Worm (Caenorhabditis elegans): ENCODE measurements around the gene gmap-3.
A peak's percentile ranks its signal among the peaks of the same experiment; 100 is the strongest.

Gene gmap-3

ce11 chrX:12907502-12907901 is 33.3 kb downstream of the gmap-3 start, which contains the start of gene pqn-18:
Gene pqn-18 (plus strand): TSS chrX:12907832.
- no peak for TF ChIP-seq R02D3.7 (tag; optimal IDR thresholded peaks at IDR 0.05)
- peak; percentile 15 for TF ChIP-seq pha-4 (tag; optimal IDR thresholded peaks at IDR 0.05)

- TF ChIP-seq lin-39 (tag; optimal IDR thresholded peaks at IDR 0.05) (peak; percentile 27), ceh-28 (tag; optimal IDR thresholded peaks at IDR 0.05) (no peak), snpc-4 (tag; optimal IDR thresholded peaks at IDR 0.05) (no peak), ceh-16 (tag; optimal IDR thresholded peaks at IDR 0.05) (no peak), nhr-23 (tag; optimal IDR thresholded peaks at IDR 0.05) (peak; percentile 21), unc-39 (tag; optimal IDR thresholded peaks at IDR 0.05) (no peak), pha-4 (tag; optimal IDR thresholded peaks at IDR 0.05) (no peak), nfya-1 (tag; optimal IDR thresholded peaks at IDR 0.05; ENCODE audit: insufficient read depth) (peak; percentile 42), nhr-43 (tag; optimal IDR thresholded peaks at IDR 0.05; ENCODE audit: poor library complexity, severe bottlenecking) (peak; percentile 6), ztf-4 (tag; optimal IDR thresholded peaks at IDR 0.05) (no peak), ama-1 (optimal IDR thresholded peaks at IDR 0.05) (no peak), elt-1 (tag; optimal IDR thresholded peaks at IDR 0.05) (no peak), lin-15B (tag; optimal IDR thresholded peaks at IDR 0.05) (no peak), elt-3 (tag; optimal IDR thresholded peaks at IDR 0.05) (no peak), hmg-11 (tag; optimal IDR thresholded peaks at IDR 0.05) (peak; percentile 1), jun-1 (tag; optimal IDR thresholded peaks at IDR 0.05) (no peak)
Measured at ce11 chrX:12903810-12904209, 36.9 kb downstream of the gmap-3 start.

DNA sequence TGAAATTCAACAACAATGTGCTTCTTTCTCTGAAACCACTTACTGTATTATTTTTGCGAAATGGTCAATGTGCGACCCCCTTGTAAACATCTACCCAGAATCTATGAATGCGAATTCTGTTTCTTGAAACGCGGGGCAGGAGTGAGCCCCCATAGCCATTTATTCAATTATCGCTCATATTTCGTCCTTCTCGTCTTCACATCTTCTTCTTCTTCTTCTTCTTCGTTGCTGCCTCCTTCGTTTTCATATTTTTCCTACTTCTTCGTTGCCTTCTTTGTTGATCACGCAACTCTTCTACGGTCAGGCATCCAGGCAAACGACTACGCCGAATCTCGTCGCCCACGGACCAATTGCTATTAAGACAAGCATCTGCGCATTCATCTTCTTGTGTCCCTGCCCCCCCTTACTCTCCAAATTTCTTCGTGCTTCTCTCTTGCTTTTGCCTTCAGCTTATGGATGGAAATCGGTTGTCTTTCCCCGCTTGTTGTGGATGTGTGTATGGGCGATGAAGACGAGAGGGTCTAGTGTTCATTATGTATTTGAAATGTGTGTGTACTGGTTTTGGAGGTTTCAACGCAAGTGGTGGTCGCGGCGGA is 38.6 kb downstream of the gmap-3 start:
- TF ChIP-seq ceh-82 (tag; optimal IDR thresholded peaks at IDR 0.05) (no peak), snpc-4 (tag; optimal IDR thresholded peaks at IDR 0.05) (no peak), egl-27 (tag; optimal IDR thresholded peaks at IDR 0.05) (no peak), aly-2 (tag; optimal IDR thresholded peaks at IDR 0.05) (no peak), nhr-25 (tag; optimal IDR thresholded peaks at IDR 0.05) (no peak), sea-2 (GFP tag; optimal IDR thresholded peaks at IDR 0.05) (no peak), unc-62 (GFP tag; optimal IDR thresholded peaks at IDR 0.05) (no peak), nfya-1 (tag; optimal IDR thresholded peaks at IDR 0.05; ENCODE audit: insufficient read depth) (peak; percentile 15), nhr-11 (tag; optimal IDR thresholded peaks at IDR 0.05) (no peak), nhr-237 (tag; optimal IDR thresholded peaks at IDR 0.05) (no peak), ama-1 (optimal IDR thresholded peaks at IDR 0.05) (no peak), nhr-76 (tag; optimal IDR thresholded peaks at IDR 0.05) (no peak), lin-39 (tag; optimal IDR thresholded peaks at IDR 0.05) (peak; percentile 85), nhr-77 (tag; optimal IDR thresholded peaks at IDR 0.05) (no peak), elt-3 (tag; optimal IDR thresholded peaks at IDR 0.05) (no peak), lin-15B (tag; optimal IDR thresholded peaks at IDR 0.05) (no peak)

ce11 chrX:12899140-12899888 is 41.4 kb downstream of the gmap-3 start:
- no peak for TF ChIP-seq egl-27 (tag; optimal IDR thresholded peaks at IDR 0.05)
- no peak for TF ChIP-seq ZK546.5 (tag; optimal IDR thresholded peaks at IDR 0.05)
- peak; percentile 15 for TF ChIP-seq nhr-23 (tag; optimal IDR thresholded peaks at IDR 0.05)
- peak; percentile 18 for TF ChIP-seq nfya-1 (tag; optimal IDR thresholded peaks at IDR 0.05; ENCODE audit: insufficient read depth)
- peak; percentile 58 for TF ChIP-seq nhr-43 (tag; optimal IDR thresholded peaks at IDR 0.05; ENCODE audit: poor library complexity, severe bottlenecking)
- TF ChIP-seq ztf-4 (tag; optimal IDR thresholded peaks at IDR 0.05) = no peak
- no peak for TF ChIP-seq egl-5 (tag; optimal IDR thresholded peaks at IDR 0.05)
- TF ChIP-seq snpc-4 (tag; optimal IDR thresholded peaks at IDR 0.05) = no peak
- TF ChIP-seq elt-3 (tag; optimal IDR thresholded peaks at IDR 0.05) = no peak
- no peak for TF ChIP-seq jun-1 (tag; optimal IDR thresholded peaks at IDR 0.05)
- TF ChIP-seq elt-2 (tag; optimal IDR thresholded peaks at IDR 0.05) = no peak
- no peak for TF ChIP-seq lin-15B (tag; optimal IDR thresholded peaks at IDR 0.05)
- no peak for TF ChIP-seq nhr-67 (tag; optimal IDR thresholded peaks at IDR 0.05)
- TF ChIP-seq eor-1 (tag; optimal IDR thresholded peaks at IDR 0.05) = no peak
- peak; percentile 19 for TF ChIP-seq lin-39 (tag; optimal IDR thresholded peaks at IDR 0.05)
- TF ChIP-seq nhr-11 (tag; optimal IDR thresholded peaks at IDR 0.05) = no peak
- TF ChIP-seq nhr-25 (tag; optimal IDR thresholded peaks at IDR 0.05) = no peak
- TF ChIP-seq hmg-11 (tag; optimal IDR thresholded peaks at IDR 0.05) = no peak
